Worm (Caenorhabditis elegans): ENCODE measurements around the gene arrd-22.

DNA sequence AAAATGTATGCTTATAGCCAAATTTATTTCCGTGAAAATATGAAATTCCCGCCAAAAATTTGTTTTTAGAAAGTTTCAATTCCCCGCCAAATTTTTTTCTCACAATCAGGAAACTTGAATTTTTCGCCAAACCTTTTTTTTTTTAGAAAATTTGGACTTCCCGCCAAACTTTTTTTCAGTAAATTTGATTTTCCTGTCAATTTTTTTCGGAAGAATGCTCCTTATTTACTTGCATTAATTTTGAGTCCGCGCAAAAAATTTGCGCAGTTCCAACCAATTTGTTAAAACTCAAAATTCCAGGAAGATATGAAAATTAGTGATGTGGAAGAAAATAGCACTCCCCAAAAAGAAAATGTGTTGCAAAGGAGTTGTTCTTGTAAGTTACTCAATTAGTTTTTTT is 49.6 kb downstream of the arrd-22 start, which contains the start of gene slc-28.2:
- TF ChIP-seq cog-1 (tag; optimal IDR thresholded peaks at IDR 0.05) (no peak), med-1 (GFP tag; optimal IDR thresholded peaks at IDR 0.05; ENCODE audit: insufficient read depth) (no peak), klf-2 (GFP tag; conservative IDR thresholded peaks at IDR 0.05) (no peak), tab-1 (GFP tag; IDR thresholded peaks at IDR 0.05) (no peak)
